Worm (Caenorhabditis elegans) whole organism, L4/young adult: Measurements from ENCODE around the gene srw-57.

Source experiments
- W03F9.2 ChIP-seq: fragments of 150-350 bp; optimal IDR thresholded peaks from 2 replicates; lab custom pipeline; 2014; ENCODE audit warnings: missing biosample characterization, missing genetic modification characterization
- him-1 ChIP-seq: sonication (generic microtip); optimal IDR thresholded peaks from 2 replicates; lab custom pipeline; 2016; ENCODE audit warnings: missing genotype, missing genetic modification reagents, missing genetic modification characterization, missing compliant biosample characterization

DNA sequence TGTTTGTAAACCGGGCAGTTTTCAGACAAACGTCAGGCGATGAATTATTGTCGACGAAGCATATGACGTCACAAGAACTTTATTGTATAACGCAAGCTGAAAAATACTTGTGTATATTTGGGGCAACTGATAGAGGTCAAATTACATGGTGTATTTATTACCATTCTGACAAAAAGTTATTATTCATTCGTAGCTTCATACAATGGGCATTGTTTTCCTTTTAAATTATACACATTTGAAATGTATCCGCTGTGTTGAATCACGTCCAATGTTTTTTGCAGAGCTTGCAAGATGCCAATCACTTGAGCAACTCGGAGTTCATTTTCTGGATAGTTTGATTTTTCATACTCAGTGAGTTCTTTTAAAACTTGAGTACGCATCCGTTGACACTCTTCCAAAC, 31.9 kb downstream of the srw-57 start, which contains the start of gene F35E8.13:
- TF ChIP-seq him-1 = no peak
- TF ChIP-seq W03F9.2 (tag; lab: Kevin White, UChicago) = no peak
